Worm (Caenorhabditis elegans) whole organism, young adult: ENCODE measurements around the gene F21D9.4.
A peak's percentile ranks its signal among the peaks of the same experiment; 100 is the strongest.

Source experiments
- B0261.1 ChIP-seq: sonication (generic microtip); optimal IDR thresholded peaks from 2 replicates; lab custom pipeline; 2016; ENCODE audit warnings: mild to moderate bottlenecking, missing genetic modification characterization, moderate library complexity, missing compliant biosample characterization
- F22D6.2 ChIP-seq: sonication (generic microtip); optimal IDR thresholded peaks from 2 replicates; lab custom pipeline; 2016; ENCODE audit warnings: mild to moderate bottlenecking, missing genetic modification characterization, missing compliant biosample characterization
- F49E8.2 ChIP-seq: sonication (generic microtip); optimal IDR thresholded peaks from 3 replicates; lab custom pipeline; 2017; ENCODE audit warnings: missing genetic modification characterization, mild to moderate bottlenecking, missing compliant biosample characterization, antibody characterized with exemption, moderate library complexity; ENCODE audit not compliant: insufficient read depth
- F55B11.4 ChIP-seq: sonication (generic microtip); optimal IDR thresholded peaks from 2 replicates; lab custom pipeline; 2016; ENCODE audit warnings: missing compliant biosample characterization, missing genetic modification characterization, borderline replicate concordance; ENCODE audit not compliant: insufficient read depth
- K12H6.12 ChIP-seq: fragments of 200-800 bp; sonication (Bioruptor generic); optimal IDR thresholded peaks from 2 replicates; lab custom pipeline; 2018; ENCODE audit warnings: mild to moderate bottlenecking, missing genetic modification characterization, missing compliant biosample characterization
- Y53F4B.3 ChIP-seq: fragments of 200-800 bp; sonication (Bioruptor generic); IDR thresholded peaks from 2 replicates; pipeline ENCODE4 v1.3.6; 2022; ENCODE audit warnings: missing genetic modification reagents, missing genetic modification characterization, missing compliant biosample characterization
- Y79H2A.3 ChIP-seq: fragments of 200-800 bp; sonication (Bioruptor generic); conservative IDR thresholded peaks from 2 replicates; pipeline ENCODE4 v1.3.6; 2022; ENCODE audit warnings: missing genetic modification reagents, missing genetic modification characterization, missing compliant biosample characterization
- ZK185.1 ChIP-seq: sonication (generic microtip); optimal IDR thresholded peaks from 2 replicates; lab custom pipeline; 2016; ENCODE audit warnings: mild to moderate bottlenecking, missing genetic modification characterization, missing compliant biosample characterization; ENCODE audit not compliant: poor library complexity, severe bottlenecking
- aptf-2 ChIP-seq: fragments of 200-800 bp; sonication (Bioruptor generic); conservative IDR thresholded peaks from 2 replicates; pipeline ENCODE4 v1.3.6; 2022; ENCODE audit warnings: missing genetic modification reagents, missing genetic modification characterization, missing compliant biosample characterization
- atf-7 ChIP-seq: sonication (generic microtip); optimal IDR thresholded peaks from 2 replicates; lab custom pipeline; 2017; ENCODE audit warnings: mild to moderate bottlenecking, missing genetic modification characterization, missing compliant biosample characterization
- attf-5 ChIP-seq: fragments of 200-800 bp; sonication (Bioruptor generic); optimal IDR thresholded peaks from 2 replicates; lab custom pipeline; 2018; ENCODE audit warnings: mild to moderate bottlenecking, missing genetic modification characterization, missing compliant biosample characterization
- bed-1 ChIP-seq: fragments of 200-800 bp; sonication (Bioruptor generic); IDR thresholded peaks from 2 replicates; pipeline ENCODE4 v1.3.6; 2022; ENCODE audit warnings: missing genetic modification reagents, missing genetic modification characterization, missing compliant biosample characterization
- ceh-100 ChIP-seq: fragments of 200-800 bp; sonication (Bioruptor generic); IDR thresholded peaks from 2 replicates; pipeline ENCODE4 v1.3.6; 2022; ENCODE audit warnings: missing genetic modification reagents, missing genetic modification characterization, missing compliant biosample characterization
- chd-7 ChIP-seq: sonication (generic microtip); optimal IDR thresholded peaks from 2 replicates; lab custom pipeline; 2016; ENCODE audit warnings: mild to moderate bottlenecking, missing genetic modification characterization, moderate library complexity, missing compliant biosample characterization
- dpl-1 ChIP-seq: fragments of 150-350 bp; optimal IDR thresholded peaks from 2 replicates; lab custom pipeline; 2014; ENCODE audit warnings: missing biosample characterization, missing genetic modification reagents, missing genetic modification characterization
- efl-1 ChIP-seq: fragments of 150-350 bp; optimal IDR thresholded peaks from 2 replicates; lab custom pipeline; 2014; ENCODE audit warnings: missing biosample characterization, missing genetic modification reagents, missing genetic modification characterization
- egl-18 ChIP-seq: fragments of 200-800 bp; sonication (Bioruptor generic); IDR thresholded peaks from 2 replicates; pipeline ENCODE4 v1.3.6; 2022; ENCODE audit warnings: missing genetic modification reagents, missing genetic modification characterization, missing compliant biosample characterization
- egrh-3 ChIP-seq: fragments of 200-800 bp; sonication (Bioruptor generic); IDR thresholded peaks from 2 replicates; pipeline ENCODE4 v1.3.6; 2022; ENCODE audit warnings: missing genetic modification reagents, missing genetic modification characterization, missing compliant biosample characterization
- ets-4 ChIP-seq: fragments of 200-800 bp; sonication (Bioruptor generic); optimal IDR thresholded peaks from 2 replicates; lab custom pipeline; 2018; ENCODE audit warnings: mild to moderate bottlenecking, missing genetic modification characterization, missing compliant biosample characterization
- fkh-3 ChIP-seq: sonication (generic microtip); optimal IDR thresholded peaks from 2 replicates; lab custom pipeline; 2016; ENCODE audit warnings: mild to moderate bottlenecking, missing genetic modification characterization, missing compliant biosample characterization
- hmg-1.2 ChIP-seq: fragments of 200-800 bp; sonication (Bioruptor generic); IDR thresholded peaks from 2 replicates; pipeline ENCODE4 v1.3.6; 2022; ENCODE audit warnings: missing genetic modification reagents, missing genetic modification characterization, missing compliant biosample characterization
- hrde-1 ChIP-seq: sonication (generic microtip); optimal IDR thresholded peaks from 2 replicates; lab custom pipeline; 2016; ENCODE audit warnings: missing genetic modification characterization, mild to moderate bottlenecking, missing compliant biosample characterization, moderate library complexity, missing genotype, missing genetic modification reagents, borderline replicate concordance
- lag-1 ChIP-seq: fragments of 200-800 bp; sonication (Bioruptor generic); IDR thresholded peaks from 2 replicates; pipeline ENCODE4 v1.3.6; 2022; ENCODE audit warnings: missing genetic modification reagents, missing genetic modification characterization, missing compliant biosample characterization
- lin-54 ChIP-seq: fragments of 200-800 bp; sonication (Bioruptor generic); optimal IDR thresholded peaks from 2 replicates; lab custom pipeline; 2018; ENCODE audit warnings: mild to moderate bottlenecking, missing genetic modification characterization, missing compliant biosample characterization
- madf-8 ChIP-seq: fragments of 200-800 bp; sonication (Bioruptor generic); conservative IDR thresholded peaks from 2 replicates; pipeline ENCODE4 v1.3.6; 2022; ENCODE audit warnings: missing genetic modification reagents, missing genetic modification characterization, missing compliant biosample characterization
- mcd-1 ChIP-seq: fragments of 200-800 bp; sonication (Bioruptor generic); IDR thresholded peaks from 2 replicates; pipeline ENCODE4 v1.3.6; 2022; ENCODE audit warnings: missing genetic modification reagents, missing genetic modification characterization, missing compliant biosample characterization
- mxl-1 ChIP-seq: sonication (generic microtip); optimal IDR thresholded peaks from 2 replicates; lab custom pipeline; 2016; ENCODE audit warnings: missing genetic modification characterization, missing compliant biosample characterization
- nfya-1 ChIP-seq: sonication (generic microtip); optimal IDR thresholded peaks from 2 replicates; lab custom pipeline; 2017; ENCODE audit warnings: antibody characterized with exemption, missing compliant biosample characterization, missing genetic modification characterization, borderline replicate concordance; ENCODE audit not compliant: insufficient read depth
- nhr-27 ChIP-seq: fragments of 200-800 bp; sonication (Bioruptor generic); optimal IDR thresholded peaks from 2 replicates; lab custom pipeline; 2018; ENCODE audit warnings: mild to moderate bottlenecking, missing genetic modification characterization, moderate library complexity, missing compliant biosample characterization
- nhr-80 ChIP-seq: sonication (generic microtip); optimal IDR thresholded peaks from 2 replicates; lab custom pipeline; 2016; ENCODE audit warnings: missing genetic modification characterization, missing compliant biosample characterization
- nhr-90 ChIP-seq: sonication (generic microtip); optimal IDR thresholded peaks from 2 replicates; lab custom pipeline; 2016; ENCODE audit warnings: missing genotype, mild to moderate bottlenecking, missing genetic modification characterization, missing compliant biosample characterization
- rcor-1 ChIP-seq: fragments of 200-800 bp; sonication (Bioruptor generic); IDR thresholded peaks from 2 replicates; pipeline ENCODE4 v1.3.6; 2022; ENCODE audit warnings: missing genetic modification reagents, missing genetic modification characterization, missing compliant biosample characterization
- sea-2 ChIP-seq: fragments of 200-800 bp; sonication (Bioruptor generic); IDR thresholded peaks from 2 replicates; pipeline ENCODE4 v1.3.6; 2022; ENCODE audit warnings: missing genetic modification characterization, missing compliant biosample characterization
- tbx-9 ChIP-seq: sonication (generic microtip); optimal IDR thresholded peaks from 2 replicates; lab custom pipeline; 2016; ENCODE audit warnings: borderline replicate concordance, missing genetic modification characterization, inconsistent platforms, missing compliant biosample characterization
- zim-3 ChIP-seq: sonication (generic microtip); optimal IDR thresholded peaks from 2 replicates; lab custom pipeline; 2017; ENCODE audit warnings: mild to moderate bottlenecking, missing genetic modification characterization, moderate library complexity, missing compliant biosample characterization
- ztf-18 ChIP-seq: sonication (generic microtip); optimal IDR thresholded peaks from 2 replicates; lab custom pipeline; 2016; ENCODE audit warnings: missing genotype, mild to moderate bottlenecking, missing genetic modification characterization, missing compliant biosample characterization
- ztf-22 ChIP-seq: fragments of 200-800 bp; sonication (Bioruptor generic); optimal IDR thresholded peaks from 2 replicates; lab custom pipeline; 2018; ENCODE audit warnings: mild to moderate bottlenecking, missing genetic modification characterization, moderate library complexity, missing compliant biosample characterization

Gene F21D9.4

ce11 chrV:19211795-19212194, 41.8 kb upstream of the F21D9.4 start, which contains the start of gene nhr-79:
Gene nhr-79, minus strand, starts transcription at chrV:19211895.
- TF ChIP-seq aptf-2 (GFP tag; lab: Robert Waterston, UW) (no peak), dpl-1 (GFP tag; lab: Kevin White, UChicago) (no peak), F55B11.4 (tag; lab: Kevin White, UChicago) (no peak), efl-1 (GFP tag; lab: Kevin White, UChicago) (no peak), egl-18 (GFP tag; lab: Robert Waterston, UW) (no peak), rcor-1 (GFP tag; lab: Robert Waterston, UW) (no peak), ceh-100 (GFP tag; lab: Robert Waterston, UW) (no peak), Y79H2A.3 (no peak), atf-7 (tag; lab: Kevin White, UChicago) (no peak), nhr-80 (tag; lab: Kevin White, UChicago) (no peak), F22D6.2 (tag; lab: Kevin White, UChicago) (no peak), zim-3 (tag; lab: Kevin White, UChicago) (no peak), tbx-9 (tag; lab: Kevin White, UChicago) (no peak), Y53F4B.3 (GFP tag; lab: Robert Waterston, UW) (no peak), B0261.1 (tag; lab: Kevin White, UChicago) (no peak), K12H6.12 (tag; lab: Kevin White, UChicago) (no peak), hmg-1.2 (GFP tag; lab: Robert Waterston, UW) (no peak)

ce11 chrV:19212354-19212753, 41.3 kb upstream of the F21D9.4 start:
- no peak for TF ChIP-seq madf-8 (GFP tag; lab: Robert Waterston, UW)
- TF ChIP-seq lag-1, result no peak
- peak; percentile 77 for TF ChIP-seq nhr-80 (tag; lab: Kevin White, UChicago)
- peak; percentile 92 for TF ChIP-seq F22D6.2 (tag; lab: Kevin White, UChicago)
- peak; percentile 1 for TF ChIP-seq attf-5 (GFP tag; lab: Kevin White, UChicago)
- TF ChIP-seq ztf-18 (tag; lab: Kevin White, UChicago), result peak; percentile 82

DNA sequence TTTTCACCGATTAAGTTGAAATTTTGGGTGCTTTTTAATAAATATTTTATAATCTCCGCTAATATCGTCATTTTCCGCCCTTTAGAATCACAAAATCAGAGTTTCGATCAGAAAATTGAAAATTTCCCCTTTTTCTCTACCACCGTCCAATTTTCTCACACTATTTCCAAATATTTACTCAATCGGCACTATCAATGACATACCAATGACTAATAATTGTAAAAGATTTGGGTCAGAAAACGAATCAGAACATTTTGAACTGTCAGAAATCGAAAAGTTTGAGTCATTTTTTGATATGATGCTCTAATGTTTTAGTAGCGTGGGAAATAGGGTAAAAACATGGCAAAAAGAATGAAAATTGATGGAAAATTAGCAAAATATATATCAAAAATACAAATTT, 36.5 kb upstream of the F21D9.4 start, which contains the start of gene srr-2:
srr-2 (minus strand) TSS at position 73 of the 400 bp plus-strand sequence.
- TF ChIP-seq ztf-22 (GFP tag; lab: Kevin White, UChicago) (no peak), atf-7 (tag; lab: Kevin White, UChicago) (no peak), egrh-3 (no peak), sea-2 (no peak), ets-4 (GFP tag; lab: Kevin White, UChicago) (no peak), nfya-1 (tag; lab: Kevin White, UChicago) (no peak), ZK185.1 (no peak), mxl-1 (tag; lab: Kevin White, UChicago) (no peak), nhr-90 (tag; lab: Kevin White, UChicago) (no peak), nhr-27 (tag; lab: Kevin White, UChicago) (no peak), mcd-1 (GFP tag; lab: Robert Waterston, UW) (no peak), chd-7 (tag; lab: Kevin White, UChicago) (no peak), bed-1 (GFP tag; lab: Robert Waterston, UW) (no peak), efl-1 (GFP tag; lab: Kevin White, UChicago) (no peak), F49E8.2 (tag; lab: Kevin White, UChicago) (no peak), hrde-1 (tag; lab: Kevin White, UChicago) (no peak), lin-54 (no peak), fkh-3 (no peak)
